Worm (Caenorhabditis elegans) whole organism, midembryonic: ENCODE data around the gene mps-2.

Experiments used
- cog-1 ChIP-seq: sonication (generic microtip); optimal IDR thresholded peaks from 2 replicates; lab custom pipeline; 2016; ENCODE audit warnings: missing genetic modification characterization, missing compliant biosample characterization
- klf-2 ChIP-seq: fragments of 200-800 bp; sonication (Bioruptor generic); conservative IDR thresholded peaks from 2 replicates; pipeline ENCODE4 v1.3.6; 2022; ENCODE audit warnings: missing genetic modification reagents, missing genetic modification characterization, missing compliant biosample characterization
- ztf-29 ChIP-seq: fragments of 200-800 bp; sonication (Bioruptor generic); IDR thresholded peaks from 2 replicates; pipeline ENCODE4 v1.3.6; 2022; ENCODE audit warnings: missing genetic modification reagents, missing genetic modification characterization, missing compliant biosample characterization

DNA sequence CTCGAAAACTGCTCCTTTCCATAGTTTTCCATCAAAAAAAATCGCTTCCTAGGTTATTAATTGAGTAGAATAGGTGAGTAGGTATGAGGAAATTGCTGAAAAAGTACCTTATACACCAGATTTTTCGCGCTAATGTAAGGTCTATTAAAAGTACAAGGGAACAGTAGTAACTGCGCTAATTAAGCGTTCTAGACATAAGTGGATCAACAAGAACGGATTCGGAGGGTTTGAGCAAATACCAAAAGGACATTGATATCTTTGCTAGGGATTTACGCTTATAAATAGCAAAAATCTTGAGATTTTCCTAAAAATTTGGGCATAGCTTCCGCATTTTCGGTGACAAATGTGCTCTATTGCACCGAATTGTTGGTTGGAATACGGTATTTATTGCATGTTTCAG, 38.1 kb downstream of the mps-2 start, which contains the start of gene B0432.7:
- TF ChIP-seq ztf-29 (GFP tag; lab: Robert Waterston, UW) (no peak), klf-2 (GFP tag; lab: Robert Waterston, UW) (no peak), cog-1 (tag; lab: Kevin White, UChicago) (no peak)
